Fruit fly (Drosophila melanogaster) whole organism, embryonic: Measurements from ENCODE around the gene CG31872.

Source experiments
- Atf3 ChIP-seq: fragments of 200-800 bp; sonication (Bioruptor generic); optimal IDR thresholded peaks from 3 replicates; lab custom pipeline; 2016; ENCODE audit warnings: missing biosample characterization, missing genetic modification characterization
- BEAF-32 ChIP-seq: fragments of 200-800 bp; sonication (Bioruptor generic); optimal IDR thresholded peaks from 3 replicates; lab custom pipeline; 2017; ENCODE audit warnings: missing biosample characterization, missing genetic modification characterization, mild to moderate bottlenecking, moderate library complexity, missing genetic modification reagents
- CG1024 ChIP-seq: fragments of 200-800 bp; sonication (Bioruptor generic); IDR thresholded peaks from 2 replicates; pipeline ENCODE4 v1.3.6; 2022; ENCODE audit warnings: missing biosample characterization, missing genetic modification characterization
- CG10959 ChIP-seq: fragments of 200-800 bp; sonication (Bioruptor generic); IDR thresholded peaks from 2 replicates; pipeline ENCODE4 v1.3.6; 2022; ENCODE audit warnings: missing biosample characterization, missing genetic modification characterization
- CG11695 ChIP-seq: fragments of 200-800 bp; sonication (Bioruptor generic); IDR thresholded peaks from 3 replicates; pipeline ENCODE4 v1.3.6; 2022; ENCODE audit warnings: missing biosample characterization, missing genetic modification characterization
- CG12155 ChIP-seq: fragments of 200-800 bp; sonication (Bioruptor generic); optimal IDR thresholded peaks from 3 replicates; lab custom pipeline; 2016; ENCODE audit warnings: missing biosample characterization, missing genetic modification characterization
- CG12236 ChIP-seq: fragments of 200-800 bp; sonication (Bioruptor generic); optimal IDR thresholded peaks from 2 replicates; lab custom pipeline; 2016; ENCODE audit warnings: missing biosample characterization, missing genetic modification characterization
- CG1647 ChIP-seq: fragments of 200-800 bp; sonication (Bioruptor generic); optimal IDR thresholded peaks from 3 replicates; lab custom pipeline; 2016; ENCODE audit warnings: missing biosample characterization, missing genetic modification characterization
- CG17359 ChIP-seq: fragments of 200-800 bp; sonication (Bioruptor generic); optimal IDR thresholded peaks from 3 replicates; lab custom pipeline; 2018; ENCODE audit warnings: missing biosample characterization, mild to moderate bottlenecking, missing genetic modification characterization, moderate library complexity
- CG17829 ChIP-seq: fragments of 200-800 bp; optimal IDR thresholded peaks from 2 replicates; lab custom pipeline; 2019; ENCODE audit warnings: missing biosample characterization, mild to moderate bottlenecking, missing genetic modification characterization, moderate library complexity
- CG2120 ChIP-seq: fragments of 200-800 bp; sonication (Bioruptor generic); optimal IDR thresholded peaks from 3 replicates; lab custom pipeline; 2016; ENCODE audit warnings: missing biosample characterization, missing genetic modification characterization
- CG2202 ChIP-seq: fragments of 200-800 bp; sonication (Bioruptor generic); optimal IDR thresholded peaks from 2 replicates; lab custom pipeline; 2018; ENCODE audit warnings: missing biosample characterization, mild to moderate bottlenecking, missing genetic modification characterization
- CG33557 ChIP-seq: fragments of 200-800 bp; sonication (Bioruptor generic); optimal IDR thresholded peaks from 2 replicates; lab custom pipeline; 2019; ENCODE audit warnings: missing biosample characterization, mild to moderate bottlenecking, missing genetic modification characterization, moderate library complexity
- CG3407 ChIP-seq: fragments of 200-800 bp; sonication (Bioruptor generic); optimal IDR thresholded peaks from 2 replicates; lab custom pipeline; 2018; ENCODE audit warnings: missing biosample characterization, mild to moderate bottlenecking, missing genetic modification characterization
- CG34376 ChIP-seq: fragments of 200-800 bp; sonication (Bioruptor generic); optimal IDR thresholded peaks from 2 replicates; lab custom pipeline; 2018; ENCODE audit warnings: missing biosample characterization, mild to moderate bottlenecking, missing genetic modification characterization
- CG4282 ChIP-seq: fragments of 200-800 bp; sonication (Bioruptor generic); optimal IDR thresholded peaks from 2 replicates; lab custom pipeline; 2016; ENCODE audit warnings: missing biosample characterization, missing genetic modification characterization
- CG4854 ChIP-seq: fragments of 200-800 bp; sonication (Bioruptor generic); optimal IDR thresholded peaks from 2 replicates; lab custom pipeline; 2016; ENCODE audit warnings: missing biosample characterization, missing genetic modification characterization, inconsistent platforms
- CG6272 ChIP-seq: fragments of 200-800 bp; sonication (Bioruptor generic); IDR thresholded peaks from 2 replicates; pipeline ENCODE4 v1.3.6; 2022; ENCODE audit warnings: missing biosample characterization, missing genetic modification characterization
- CG6854 ChIP-seq: fragments of 200-800 bp; sonication (Bioruptor generic); optimal IDR thresholded peaks from 3 replicates; lab custom pipeline; 2017; ENCODE audit warnings: missing biosample characterization, mild to moderate bottlenecking, missing genetic modification characterization
- CG8765 ChIP-seq: fragments of 200-800 bp; sonication (Bioruptor generic); IDR thresholded peaks from 2 replicates; pipeline ENCODE4 v1.3.6; 2022; ENCODE audit warnings: missing biosample characterization, missing genetic modification characterization
- CG9817 ChIP-seq: fragments of 200-800 bp; sonication (Bioruptor generic); optimal IDR thresholded peaks from 2 replicates; lab custom pipeline; 2018; ENCODE audit warnings: missing biosample characterization, mild to moderate bottlenecking, missing genetic modification characterization, moderate library complexity
- CoRest ChIP-seq: fragments of 200-800 bp; sonication (Bioruptor generic); optimal IDR thresholded peaks from 3 replicates; lab custom pipeline; 2018; ENCODE audit warnings: missing biosample characterization, mild to moderate bottlenecking, missing genetic modification characterization, moderate library complexity
- D ChIP-seq, 2 experiments: fragments of 200-800 bp in 1 of 2; fragments of >200 bp in 1 of 2; sonication (Bioruptor generic) in 1 of 2; optimal IDR thresholded peaks; 2 replicates in 1 of 2; 3 replicates in 1 of 2; lab custom pipeline; 2017; ENCODE audit warnings: mild to moderate bottlenecking in 1 of 2, missing biosample characterization in 1 of 2, missing genetic modification characterization in 1 of 2, missing genetic modification reagents in 1 of 2
- D19A ChIP-seq: fragments of 200-800 bp; optimal IDR thresholded peaks from 3 replicates; lab custom pipeline; 2019; ENCODE audit warnings: missing biosample characterization, mild to moderate bottlenecking, missing genetic modification characterization, moderate library complexity
- MBD-R2 ChIP-seq: fragments of 200-800 bp; sonication (Bioruptor generic); IDR thresholded peaks from 2 replicates; pipeline ENCODE4 v1.3.6; 2022; ENCODE audit warnings: missing biosample characterization, missing genetic modification characterization
- Mrtf ChIP-seq: fragments of 200-800 bp; sonication (Bioruptor generic); IDR thresholded peaks from 3 replicates; pipeline ENCODE4 v1.3.6; 2022; ENCODE audit warnings: missing biosample characterization, missing genetic modification characterization
- Neu2 ChIP-seq: fragments of 200-800 bp; sonication (Bioruptor generic); optimal IDR thresholded peaks from 3 replicates; lab custom pipeline; 2016; ENCODE audit warnings: missing biosample characterization, missing genetic modification characterization, borderline replicate concordance
- Nf-YC ChIP-seq: fragments of 200-800 bp; optimal IDR thresholded peaks from 3 replicates; lab custom pipeline; 2019; ENCODE audit warnings: missing biosample characterization, mild to moderate bottlenecking, missing genetic modification characterization, moderate library complexity
- Optix ChIP-seq: fragments of 200-800 bp; sonication (Bioruptor generic); IDR thresholded peaks from 3 replicates; pipeline ENCODE4 v1.3.6; 2022; ENCODE audit warnings: missing biosample characterization, missing genetic modification characterization
- Ravus ChIP-seq: fragments of 200-800 bp; sonication (Bioruptor generic); IDR thresholded peaks from 2 replicates; pipeline ENCODE4 v1.3.6; 2022; ENCODE audit warnings: missing biosample characterization, missing genetic modification characterization
- Sry-δ ChIP-seq: fragments of 200-800 bp; sonication (Bioruptor generic); optimal IDR thresholded peaks from 2 replicates; lab custom pipeline; 2016; ENCODE audit warnings: missing biosample characterization, missing genetic modification characterization
- Tbp ChIP-seq: fragments of >200 bp; optimal IDR thresholded peaks from 2 replicates; lab custom pipeline; 2018; ENCODE audit warnings: missing biosample characterization, missing genetic modification characterization
- aop ChIP-seq: fragments of 200-800 bp; sonication (Bioruptor generic); IDR thresholded peaks from 2 replicates; pipeline ENCODE4 v1.3.6; 2022; ENCODE audit warnings: missing biosample characterization, missing genetic modification characterization
- btn ChIP-seq: fragments of 200-800 bp; sonication (Bioruptor generic); optimal IDR thresholded peaks from 2 replicates; lab custom pipeline; 2016; ENCODE audit warnings: missing biosample characterization, missing genetic modification characterization
- cato ChIP-seq: fragments of 200-800 bp; sonication (Bioruptor generic); optimal IDR thresholded peaks from 2 replicates; lab custom pipeline; 2016; ENCODE audit warnings: missing biosample characterization, missing genetic modification characterization, borderline replicate concordance
- ci ChIP-seq: fragments of 200-800 bp; sonication (Bioruptor generic); IDR thresholded peaks from 3 replicates; pipeline ENCODE4 v1.3.6; 2022; ENCODE audit warnings: missing biosample characterization, missing genetic modification characterization
- da ChIP-seq: fragments of 200-800 bp; sonication (Bioruptor generic); optimal IDR thresholded peaks from 2 replicates; lab custom pipeline; 2016; ENCODE audit warnings: missing biosample characterization, missing genetic modification characterization
- dan ChIP-seq: fragments of 200-800 bp; sonication (Bioruptor generic); IDR thresholded peaks from 2 replicates; pipeline ENCODE4 v1.3.6; 2022; ENCODE audit warnings: missing biosample characterization, missing genetic modification characterization
- dmrt11E ChIP-seq: fragments of 200-800 bp; sonication (Bioruptor generic); optimal IDR thresholded peaks from 3 replicates; lab custom pipeline; 2018; ENCODE audit warnings: missing biosample characterization, mild to moderate bottlenecking, missing genetic modification characterization, moderate library complexity
- dpn ChIP-seq, 2 experiments: fragments of 200-800 bp; sonication (Bioruptor generic); optimal IDR thresholded peaks; 3 replicates each; lab custom pipeline; 2016; ENCODE audit warnings: missing biosample characterization in 2 of 2, missing genetic modification characterization in 2 of 2
- ems ChIP-seq: fragments of 200-800 bp; sonication (Bioruptor generic); optimal IDR thresholded peaks from 3 replicates; lab custom pipeline; 2016; ENCODE audit warnings: missing biosample characterization, missing genetic modification characterization
- en ChIP-seq: fragments of 200-800 bp; sonication (Bioruptor generic); optimal IDR thresholded peaks from 2 replicates; lab custom pipeline; 2016; ENCODE audit warnings: missing biosample characterization, missing genetic modification characterization
- fd96Cb ChIP-seq: fragments of 200-800 bp; sonication (Bioruptor generic); optimal IDR thresholded peaks from 2 replicates; lab custom pipeline; 2018; ENCODE audit warnings: missing biosample characterization, mild to moderate bottlenecking, missing genetic modification characterization, moderate library complexity
- kay ChIP-seq: fragments of 200-800 bp; sonication (Bioruptor generic); optimal IDR thresholded peaks from 2 replicates; lab custom pipeline; 2016; ENCODE audit warnings: missing biosample characterization, missing genetic modification characterization
- lilli ChIP-seq: fragments of 200-800 bp; sonication (Bioruptor generic); optimal IDR thresholded peaks from 3 replicates; lab custom pipeline; 2016; ENCODE audit warnings: missing biosample characterization, missing genetic modification characterization
- psq ChIP-seq: fragments of 200-800 bp; sonication (Bioruptor generic); optimal IDR thresholded peaks from 2 replicates; lab custom pipeline; 2017; ENCODE audit warnings: missing biosample characterization, missing genetic modification characterization
- rib ChIP-seq: fragments of 200-800 bp; sonication (Bioruptor generic); IDR thresholded peaks from 2 replicates; pipeline ENCODE4 v1.3.6; 2022; ENCODE audit warnings: missing biosample characterization, missing genetic modification characterization
- row ChIP-seq: fragments of 200-800 bp; sonication (Bioruptor generic); IDR thresholded peaks from 3 replicates; pipeline ENCODE4 v1.3.6; 2022; ENCODE audit warnings: missing biosample characterization, missing genetic modification characterization
- slbo ChIP-seq: fragments of 200-800 bp; sonication (Bioruptor generic); IDR thresholded peaks from 2 replicates; pipeline ENCODE4 v1.3.6; 2022; ENCODE audit warnings: missing biosample characterization, missing genetic modification characterization
- unpg ChIP-seq: fragments of 200-800 bp; sonication (Bioruptor generic); optimal IDR thresholded peaks from 3 replicates; lab custom pipeline; 2018; ENCODE audit warnings: missing biosample characterization, mild to moderate bottlenecking, missing genetic modification characterization, moderate library complexity
- wor ChIP-seq: fragments of 200-800 bp; sonication (Bioruptor generic); IDR thresholded peaks from 2 replicates; pipeline ENCODE4 v1.3.6; 2022; ENCODE audit warnings: missing biosample characterization, missing genetic modification characterization

CG31872 gene

dm6 chr2L:10676933-10677714 is 37.4 kb downstream of the CG31872 start, which contains the start of gene CG17104 (continued):
- TF ChIP-seq CG11695 (GFP tag; lab: Robert Waterston, UW) (no peak), ci (GFP tag; lab: Robert Waterston, UW) (0 out of 3 replicates have a peak, but pooled peaks have one; percentile 14), CoRest (tag; lab: Kevin White, UChicago) (peak; percentile 44), CG2202 (tag; lab: Kevin White, UChicago) (no peak), CG12236 (GFP tag; lab: Kevin White, UChicago) (no peak), Sry-δ (no peak), CG10959 (no peak), rib (GFP tag; lab: Robert Waterston, UW) (no peak), Mrtf (no peak), CG17359 (peak; percentile 1), CG12155 (GFP tag; lab: Kevin White, UChicago) (peak; percentile 5), dpn (GFP tag; optimal IDR thresholded peaks at IDR 0.05; lab: Kevin White, UChicago) (no peak), en (GFP tag; lab: Kevin White, UChicago) (no peak), ems (no peak), CG34376 (GFP tag; lab: Kevin White, UChicago) (no peak), cato (GFP tag; lab: Kevin White, UChicago) (no peak), kay (GFP tag; lab: Kevin White, UChicago) (no peak), MBD-R2 (GFP tag; lab: Robert Waterston, UW) (no peak), CG2120 (GFP tag; lab: Kevin White, UChicago) (peak; percentile 62), Ravus (GFP tag; lab: Robert Waterston, UW) (no peak), CG9817 (tag; lab: Kevin White, UChicago) (peak; percentile 5), slbo (GFP tag; lab: Robert Waterston, UW) (no peak; the same call in 1 of the 2 replicates), aop (GFP tag; lab: Robert Waterston, UW) (no peak), CG6272 (no peak), Optix (GFP tag; lab: Robert Waterston, UW) (no peak), wor (no peak), CG6854 (no peak), psq (GFP tag; lab: Kevin White, UChicago) (no peak), CG1024 (GFP tag; lab: Robert Waterston, UW) (no peak), CG4282 (no peak), unpg (GFP tag; lab: Kevin White, UChicago) (peak; percentile 48), BEAF-32 (GFP tag; lab: Kevin White, UChicago) (no peak), CG3407 (GFP tag; lab: Kevin White, UChicago) (no peak), Neu2 (GFP tag; lab: Kevin White, UChicago) (no peak), CG4854 (GFP tag; lab: Kevin White, UChicago) (no peak), dan (GFP tag; lab: Robert Waterston, UW) (no peak), lilli (GFP tag; lab: Kevin White, UChicago) (peak; percentile 16), D (optimal IDR thresholded peaks at IDR 0.05; lab: Kevin White, UChicago) (no peak), D (GFP tag; optimal IDR thresholded peaks at IDR 0.05; lab: Kevin White, UChicago) (no peak), Nf-YC (no peak), da (GFP tag; lab: Kevin White, UChicago) (no peak), CG8765 (no peak), fd96Cb (tag; lab: Kevin White, UChicago) (no peak), btn (no peak), Atf3 (GFP tag; lab: Kevin White, UChicago) (no peak), Tbp (GFP tag; lab: Kevin White, UChicago) (no peak), CG1647 (GFP tag; lab: Kevin White, UChicago) (no peak), dmrt11E (tag; lab: Kevin White, UChicago) (no peak), D19A (no peak), CG33557 (no peak), CG17829 (tag; lab: Kevin White, UChicago) (no peak), row (peak; percentile 49)
